Fruit fly (Drosophila melanogaster) whole organism, wandering third instar larva: ENCODE results near the gene CG31752.

ENCODE experiments used
- Abd-B ChIP-seq: fragments of >200 bp; optimal IDR thresholded peaks from 2 replicates; lab custom pipeline; 2017; ENCODE audit warnings: missing biosample characterization, missing genetic modification characterization
- CG32264 ChIP-seq: fragments of 200-800 bp; sonication (Bioruptor generic); optimal IDR thresholded peaks from 2 replicates; lab custom pipeline; 2016; ENCODE audit warnings: missing biosample characterization, missing genetic modification characterization
- CG9705 ChIP-seq: fragments of 200-800 bp; sonication (Bioruptor generic); optimal IDR thresholded peaks from 2 replicates; lab custom pipeline; 2018; ENCODE audit warnings: missing biosample characterization, mild to moderate bottlenecking, missing genetic modification characterization
- CrebA ChIP-seq: fragments of 200-800 bp; sonication (Bioruptor generic); optimal IDR thresholded peaks from 2 replicates; lab custom pipeline; 2016; ENCODE audit warnings: missing biosample characterization, mild to moderate bottlenecking, missing genetic modification characterization, borderline replicate concordance
- Dfd ChIP-seq: fragments of >200 bp; optimal IDR thresholded peaks from 2 replicates; lab custom pipeline; 2017; ENCODE audit warnings: missing biosample characterization, missing genetic modification characterization
- Dif ChIP-seq: fragments of 200-275, 200-300 bp; sonication (Bioruptor generic); optimal IDR thresholded peaks from 2 replicates; lab custom pipeline; 2018; ENCODE audit warnings: missing biosample characterization, missing genetic modification characterization; ENCODE audit not compliant: partially characterized antibody
- GATAd ChIP-seq: sonication (Bioruptor generic); optimal IDR thresholded peaks from 2 replicates; lab custom pipeline; 2016; ENCODE audit warnings: missing biosample characterization, missing genetic modification characterization
- HLH106 ChIP-seq: fragments of 200-800 bp; optimal IDR thresholded peaks from 3 replicates; lab custom pipeline; 2019; ENCODE audit warnings: missing biosample characterization, mild to moderate bottlenecking, missing genetic modification characterization, moderate library complexity
- Hnf4 ChIP-seq: fragments of 200-800 bp; sonication (Bioruptor generic); optimal IDR thresholded peaks from 2 replicates; lab custom pipeline; 2016; ENCODE audit warnings: missing biosample characterization, mild to moderate bottlenecking, missing genetic modification characterization
- Hr78 ChIP-seq: fragments of >200 bp; optimal IDR thresholded peaks from 2 replicates; lab custom pipeline; 2017; ENCODE audit warnings: missing biosample characterization, missing genetic modification characterization
- Hr83 ChIP-seq: fragments of 200-300 bp; sonication (Bioruptor generic); optimal IDR thresholded peaks from 2 replicates; lab custom pipeline; 2016; ENCODE audit warnings: missing biosample characterization, mild to moderate bottlenecking, missing genetic modification characterization, moderate library complexity; ENCODE audit not compliant: poor library complexity, severe bottlenecking
- Jra ChIP-seq: sonication (Bioruptor generic); optimal IDR thresholded peaks from 2 replicates; lab custom pipeline; 2016; ENCODE audit warnings: missing biosample characterization, missing genetic modification characterization
- Mio ChIP-seq: sonication (Bioruptor generic); optimal IDR thresholded peaks from 2 replicates; lab custom pipeline; 2016; ENCODE audit warnings: missing biosample characterization, missing genetic modification characterization
- Myc ChIP-seq: fragments of >200 bp; optimal IDR thresholded peaks from 2 replicates; lab custom pipeline; 2017
- N ChIP-seq: fragments of >200 bp; optimal IDR thresholded peaks from 2 replicates; lab custom pipeline; 2018; ENCODE audit warnings: missing biosample characterization, missing external identifiers, missing genetic modification characterization
- OdsH ChIP-seq: fragments of 200-800 bp; sonication (Bioruptor generic); optimal IDR thresholded peaks from 2 replicates; lab custom pipeline; 2016; ENCODE audit warnings: missing biosample characterization, mild to moderate bottlenecking, missing genetic modification characterization
- Rel ChIP-seq, 2 experiments: fragments of 200-800 bp; sonication (Bioruptor generic) in 1 of 2; optimal IDR thresholded peaks; 2 replicates in 1 of 2; 3 replicates in 1 of 2; lab custom pipeline; 2016 to 2019; ENCODE audit warnings: mild to moderate bottlenecking in 2 of 2, missing biosample characterization in 2 of 2, missing genetic modification characterization in 2 of 2, moderate library complexity in 1 of 2
- Sp1 ChIP-seq: fragments of 200-800 bp; sonication (Bioruptor generic); optimal IDR thresholded peaks from 3 replicates; lab custom pipeline; 2019; ENCODE audit warnings: missing biosample characterization, mild to moderate bottlenecking, missing genetic modification characterization, moderate library complexity
- br ChIP-seq: fragments of 200-800 bp; sonication (Bioruptor generic); optimal IDR thresholded peaks from 2 replicates; lab custom pipeline; 2016; ENCODE audit warnings: missing biosample characterization, missing genetic modification characterization
- dl ChIP-seq, 2 experiments: fragments of 175-275, 200-275 bp in 1 of 2; fragments of 200-275 bp in 1 of 2; sonication (Bioruptor generic); optimal IDR thresholded peaks; lab custom pipeline; 2018; ENCODE audit warnings: mild to moderate bottlenecking in 2 of 2, missing biosample characterization in 2 of 2, missing genetic modification characterization in 2 of 2, moderate library complexity in 2 of 2; ENCODE audit not compliant: partially characterized antibody in 2 of 2, insufficient read depth in 1 of 2
- dmrt93B ChIP-seq: fragments of 200-800 bp; sonication (Bioruptor generic); optimal IDR thresholded peaks from 2 replicates; lab custom pipeline; 2018; ENCODE audit warnings: missing biosample characterization, mild to moderate bottlenecking, missing genetic modification characterization
- dsf ChIP-seq: sonication (Bioruptor generic); optimal IDR thresholded peaks from 2 replicates; lab custom pipeline; 2016; ENCODE audit warnings: missing biosample characterization, missing genetic modification characterization, borderline replicate concordance
- ey ChIP-seq: fragments of 200-800 bp; sonication (Bioruptor generic); optimal IDR thresholded peaks from 2 replicates; lab custom pipeline; 2016; ENCODE audit warnings: missing biosample characterization, missing genetic modification characterization
- foxo ChIP-seq, 2 experiments: fragments of 200-800 bp; sonication (Bioruptor generic); optimal IDR thresholded peaks; 2 replicates in 1 of 2; 3 replicates in 1 of 2; lab custom pipeline; 2016 to 2017; ENCODE audit warnings: missing biosample characterization in 2 of 2, missing genetic modification characterization in 2 of 2
- fru ChIP-seq: fragments of 200-800 bp; sonication (Bioruptor generic); optimal IDR thresholded peaks from 3 replicates; lab custom pipeline; 2016; ENCODE audit warnings: missing biosample characterization, mild to moderate bottlenecking, missing genetic modification characterization
- h ChIP-seq: fragments of 200-800 bp; sonication (Bioruptor generic); optimal IDR thresholded peaks from 3 replicates; lab custom pipeline; 2016; ENCODE audit warnings: missing biosample characterization, mild to moderate bottlenecking, missing genetic modification characterization
- jim ChIP-seq: fragments of 175-275, 200-325 bp; sonication (Bioruptor generic); optimal IDR thresholded peaks from 2 replicates; lab custom pipeline; 2016; ENCODE audit warnings: missing biosample characterization, mild to moderate bottlenecking, missing genetic modification characterization
- lola ChIP-seq: fragments of >200 bp; optimal IDR thresholded peaks from 2 replicates; lab custom pipeline; 2017; ENCODE audit warnings: missing biosample characterization, missing genetic modification characterization
- pan ChIP-seq: fragments of >200 bp; optimal IDR thresholded peaks from 2 replicates; lab custom pipeline; 2017
- psq ChIP-seq: fragments of 200-800 bp; sonication (Bioruptor generic); optimal IDR thresholded peaks from 3 replicates; lab custom pipeline; 2017; ENCODE audit warnings: missing biosample characterization, mild to moderate bottlenecking, missing genetic modification characterization, moderate library complexity
- rgr ChIP-seq: fragments of 200-800 bp; sonication (Bioruptor generic); optimal IDR thresholded peaks from 3 replicates; lab custom pipeline; 2016; ENCODE audit warnings: missing biosample characterization, mild to moderate bottlenecking, missing genetic modification characterization
- sage ChIP-seq: fragments of 200-800 bp; sonication (Bioruptor generic); optimal IDR thresholded peaks from 2 replicates; lab custom pipeline; 2016; ENCODE audit warnings: missing biosample characterization, mild to moderate bottlenecking, missing genetic modification characterization
- sv ChIP-seq: fragments of 200-800 bp; sonication (Bioruptor generic); optimal IDR thresholded peaks from 3 replicates; lab custom pipeline; 2016; ENCODE audit warnings: missing biosample characterization, missing genetic modification characterization
- usp ChIP-seq: fragments of >200 bp; optimal IDR thresholded peaks from 2 replicates; lab custom pipeline; 2017; ENCODE audit warnings: missing biosample characterization, missing genetic modification characterization
- woc ChIP-seq: sonication (Bioruptor generic); optimal IDR thresholded peaks from 2 replicates; lab custom pipeline; 2016; ENCODE audit warnings: missing biosample characterization, mild to moderate bottlenecking, missing genetic modification characterization

The CG31752 gene

dm6 chr2L:18843560-18843959, 2.5 kb upstream of the CG31752 start:
- TF ChIP-seq OdsH (peak; percentile 46), foxo (GFP tag; optimal IDR thresholded peaks at IDR 0.05; lab: Kevin White, UChicago) (peak in 1 of 2 experiments; percentile 53), h (GFP tag; lab: Kevin White, UChicago) (peak; percentile 53), Hnf4 (GFP tag; lab: Kevin White, UChicago) (peak; percentile 73), rgr (GFP tag; lab: Kevin White, UChicago) (peak; percentile 53), fru (GFP tag; lab: Kevin White, UChicago) (peak; percentile 51), br (GFP tag; lab: Kevin White, UChicago) (peak; percentile 73), Dfd (GFP tag; lab: Kevin White, UChicago) (no peak), dmrt93B (GFP tag; lab: Kevin White, UChicago) (no peak), ey (GFP tag; lab: Kevin White, UChicago) (peak; percentile 69)

dm6 chr2L:18839143-18839872, 1.8 kb downstream of the CG31752 start, which contains the start of gene CG10600:
CG10600 (minus strand) TSS chr2L:18839679.
- TF ChIP-seq pan (lab: Kevin White, UChicago) (no peak), lola (no peak), sage (GFP tag; lab: Kevin White, UChicago) (peak; percentile 72), ey (GFP tag; lab: Kevin White, UChicago) (peak; percentile 83), Rel (GFP tag; optimal IDR thresholded peaks at IDR 0.05; lab: Kevin White, UChicago) (no peak), Rel (tag; optimal IDR thresholded peaks at IDR 0.05; lab: Kevin White, UChicago) (peak; percentile 50), Sp1 (GFP tag; lab: Kevin White, UChicago) (peak; percentile 71), usp (no peak), CG9705 (GFP tag; lab: Kevin White, UChicago) (peak; percentile 69), N (GFP tag; lab: Kevin White, UChicago) (peak; percentile 74), rgr (GFP tag; lab: Kevin White, UChicago) (peak; percentile 92), woc (GFP tag; lab: Kevin White, UChicago) (no peak), sv (peak; percentile 74), Abd-B (GFP tag; lab: Kevin White, UChicago) (peak; percentile 51), Myc (peak; percentile 88), foxo (GFP tag; optimal IDR thresholded peaks at IDR 0.05; lab: Kevin White, UChicago) (peak in 1 of 2 experiments; percentile 91), Hnf4 (GFP tag; lab: Kevin White, UChicago) (peak; percentile 95), CG32264 (GFP tag; lab: Kevin White, UChicago) (peak; percentile 60), Hr83 (peak; percentile 97), Hr78 (GFP tag; lab: Kevin White, UChicago) (no peak), dl (GFP tag; optimal IDR thresholded peaks at IDR 0.05; lab: Kevin White, UChicago; ENCODE audit: insufficient read depth in 1 of 2, partially characterized antibody in 2 of 2) (no peak), CrebA (GFP tag; lab: Kevin White, UChicago) (no peak), GATAd (peak; percentile 61), Dif (GFP tag; lab: Kevin White, UChicago) (no peak), fru (GFP tag; lab: Kevin White, UChicago) (peak; percentile 89), HLH106 (tag; lab: Kevin White, UChicago) (peak; percentile 71), br (GFP tag; lab: Kevin White, UChicago) (peak; percentile 91), dmrt93B (GFP tag; lab: Kevin White, UChicago) (peak; percentile 56), jim (GFP tag; lab: Kevin White, UChicago) (peak; percentile 85), dsf (GFP tag; lab: Kevin White, UChicago) (peak; percentile 84), Jra (GFP tag; lab: Kevin White, UChicago) (peak; percentile 92), Mio (GFP tag; lab: Kevin White, UChicago) (peak; percentile 52), psq (GFP tag; lab: Kevin White, UChicago) (peak; percentile 78), OdsH (peak; percentile 86), Dfd (GFP tag; lab: Kevin White, UChicago) (no peak), h (GFP tag; lab: Kevin White, UChicago) (peak; percentile 91)
